Fruit fly (Drosophila melanogaster) whole organism, adult: ENCODE data around the gene Eig71Ed.

Experiments
- CG11617 ChIP-seq: fragments of 200-800 bp; sonication (Bioruptor generic); optimal IDR thresholded peaks from 2 replicates; lab custom pipeline; 2017; ENCODE audit warnings: mild to moderate bottlenecking, missing biosample characterization, missing genetic modification reagents, missing genetic modification characterization
- CG12768 ChIP-seq: fragments of 200-800 bp; sonication (Bioruptor generic); optimal IDR thresholded peaks from 2 replicates; lab custom pipeline; 2017; ENCODE audit warnings: missing biosample characterization, missing genetic modification characterization, mild to moderate bottlenecking, moderate library complexity, missing genetic modification reagents
- CG14711 ChIP-seq: fragments of 200-800 bp; sonication (Bioruptor generic); optimal IDR thresholded peaks from 2 replicates; lab custom pipeline; 2018; ENCODE audit warnings: missing biosample characterization, mild to moderate bottlenecking, missing genetic modification characterization, moderate library complexity
- CG1620 ChIP-seq: fragments of 200-800 bp; sonication (Bioruptor generic); optimal IDR thresholded peaks from 2 replicates; lab custom pipeline; 2016; ENCODE audit warnings: missing biosample characterization, missing genetic modification characterization
- CG33017 ChIP-seq: fragments of 200-800 bp; sonication (Bioruptor generic); optimal IDR thresholded peaks from 2 replicates; lab custom pipeline; 2018; ENCODE audit warnings: missing biosample characterization, mild to moderate bottlenecking, missing genetic modification characterization, moderate library complexity
- CG5204 ChIP-seq: fragments of 200-800 bp; sonication (Bioruptor generic); optimal IDR thresholded peaks from 2 replicates; lab custom pipeline; 2016; ENCODE audit warnings: missing biosample characterization, missing genetic modification characterization
- CG7045 ChIP-seq: fragments of 200-800 bp; sonication (Bioruptor generic); optimal IDR thresholded peaks from 2 replicates; lab custom pipeline; 2017; ENCODE audit warnings: missing biosample characterization, mild to moderate bottlenecking, missing genetic modification characterization
- CG7101 ChIP-seq: fragments of 200-800 bp; sonication (Bioruptor generic); optimal IDR thresholded peaks from 2 replicates; lab custom pipeline; 2018; ENCODE audit warnings: missing biosample characterization, mild to moderate bottlenecking, missing genetic modification characterization, moderate library complexity
- Clk ChIP-seq: fragments of 200-800 bp; sonication (Bioruptor generic); optimal IDR thresholded peaks from 2 replicates; lab custom pipeline; 2017; ENCODE audit warnings: missing biosample characterization, missing genetic modification characterization
- Crg-1 ChIP-seq: fragments of 200-800 bp; sonication (Bioruptor generic); optimal IDR thresholded peaks from 2 replicates; lab custom pipeline; 2016; ENCODE audit warnings: missing biosample characterization, missing genetic modification characterization
- Hr96 ChIP-seq: fragments of 200-800 bp; sonication (Bioruptor generic); optimal IDR thresholded peaks from 2 replicates; lab custom pipeline; 2016; ENCODE audit warnings: missing biosample characterization, missing genetic modification characterization
- Mnt ChIP-seq: fragments of 200-800 bp; sonication (Bioruptor generic); optimal IDR thresholded peaks from 2 replicates; lab custom pipeline; 2016; ENCODE audit warnings: missing biosample characterization, mild to moderate bottlenecking, missing genetic modification characterization
- bab1 ChIP-seq: fragments of 200-800 bp; sonication (Bioruptor generic); optimal IDR thresholded peaks from 3 replicates; lab custom pipeline; 2019; ENCODE audit warnings: missing biosample characterization, mild to moderate bottlenecking, missing genetic modification characterization, moderate library complexity
- cic ChIP-seq: fragments of 200-800 bp; sonication (Bioruptor generic); optimal IDR thresholded peaks from 2 replicates; lab custom pipeline; 2017; ENCODE audit warnings: missing biosample characterization, mild to moderate bottlenecking, missing genetic modification characterization, moderate library complexity
- cnc ChIP-seq, 2 experiments: fragments of >200 bp; optimal IDR thresholded peaks; 2 replicates each; lab custom pipeline; 2017
- kay ChIP-seq: fragments of 200-800 bp; sonication (Bioruptor generic); peaks from one replicate; lab custom pipeline; 2016; ENCODE audit warnings: missing biosample characterization, missing genetic modification characterization, borderline replicate concordance
- ovo ChIP-seq: fragments of 200-800 bp; sonication (Bioruptor generic); optimal IDR thresholded peaks from 2 replicates; lab custom pipeline; 2016; ENCODE audit warnings: missing biosample characterization, missing genetic modification characterization
- pad ChIP-seq: fragments of 200-800 bp; sonication (Bioruptor generic); optimal IDR thresholded peaks from 3 replicates; lab custom pipeline; 2017; ENCODE audit warnings: missing biosample characterization, missing genetic modification characterization, mild to moderate bottlenecking, moderate library complexity, missing genetic modification reagents
- tj ChIP-seq: fragments of 200-800 bp; sonication (Bioruptor generic); optimal IDR thresholded peaks from 3 replicates; lab custom pipeline; 2017; ENCODE audit warnings: missing biosample characterization, mild to moderate bottlenecking, missing genetic modification characterization, moderate library complexity
- toe ChIP-seq: fragments of 200-800 bp; sonication (Bioruptor generic); optimal IDR thresholded peaks from 2 replicates; lab custom pipeline; 2016; ENCODE audit warnings: missing biosample characterization, missing genetic modification characterization

Eig71Ed gene

dm6 chr3L:15641590-15642019 lies 10.7 kb upstream of the Eig71Ed start:
- TF ChIP-seq toe (GFP tag; lab: Kevin White, UChicago) (no peak), CG11617 (GFP tag; lab: Kevin White, UChicago) (no peak), CG1620 (GFP tag; lab: Kevin White, UChicago) (no peak), CG14711 (tag; lab: Kevin White, UChicago) (no peak), Hr96 (GFP tag; lab: Kevin White, UChicago) (no peak), Crg-1 (GFP tag; lab: Kevin White, UChicago) (no peak), CG7045 (GFP tag; lab: Kevin White, UChicago) (no peak), CG5204 (no peak), bab1 (GFP tag; lab: Kevin White, UChicago) (no peak), cic (no peak), tj (GFP tag; lab: Kevin White, UChicago) (no peak), pad (no peak), CG7101 (tag; lab: Kevin White, UChicago) (no peak), Clk (GFP tag; lab: Kevin White, UChicago) (no peak), CG12768 (GFP tag; lab: Kevin White, UChicago) (no peak), kay (GFP tag; lab: Kevin White, UChicago) (no peak), Mnt (GFP tag; lab: Kevin White, UChicago) (no peak), CG33017 (no peak)

dm6 chr3L:15646182-15646581 lies 6.2 kb upstream of the Eig71Ed start:
- TF ChIP-seq CG33017: no peak
- no peak for TF ChIP-seq bab1 (GFP tag; lab: Kevin White, UChicago)
- TF ChIP-seq Mnt (GFP tag; lab: Kevin White, UChicago): no peak
- no peak for TF ChIP-seq Crg-1 (GFP tag; lab: Kevin White, UChicago)
- TF ChIP-seq Clk (GFP tag; lab: Kevin White, UChicago): no peak
- no peak for TF ChIP-seq ovo
- TF ChIP-seq CG11617 (GFP tag; lab: Kevin White, UChicago): no peak

- no peak for TF ChIP-seq toe (GFP tag; lab: Kevin White, UChicago)
- no peak for TF ChIP-seq Crg-1 (GFP tag; lab: Kevin White, UChicago)
- TF ChIP-seq CG14711 (tag; lab: Kevin White, UChicago): no peak
Measured at dm6 chr3L:15647712-15648621, 4.4 kb upstream of the Eig71Ed start, which contains the start of the genes comm3 and CG43083. Gene comm3 (minus strand): TSS chr3L:15647762. Gene CG43083 (plus strand): TSS chr3L:15648571.

- TF ChIP-seq cic (no peak), cnc (optimal IDR thresholded peaks at IDR 0.05; lab: Kevin White, UChicago) (no peak), pad (no peak), Clk (GFP tag; lab: Kevin White, UChicago) (no peak), Hr96 (GFP tag; lab: Kevin White, UChicago) (no peak), ovo (no peak), CG1620 (GFP tag; lab: Kevin White, UChicago) (no peak), Crg-1 (GFP tag; lab: Kevin White, UChicago) (no peak), CG5204 (no peak), kay (GFP tag; lab: Kevin White, UChicago) (no peak), bab1 (GFP tag; lab: Kevin White, UChicago) (no peak), tj (GFP tag; lab: Kevin White, UChicago) (no peak), CG12768 (GFP tag; lab: Kevin White, UChicago) (no peak), CG11617 (GFP tag; lab: Kevin White, UChicago) (no peak), CG14711 (tag; lab: Kevin White, UChicago) (no peak), toe (GFP tag; lab: Kevin White, UChicago) (no peak), CG33017 (no peak), CG7045 (GFP tag; lab: Kevin White, UChicago) (no peak), CG7101 (tag; lab: Kevin White, UChicago) (no peak)
Measured at dm6 chr3L:15649561-15649960, 2.8 kb upstream of the Eig71Ed start, which contains the start of the genes Eig71Ea and Eig71Eb. Gene Eig71Ea (minus strand): TSS chr3L:15649661. Gene Eig71Eb (plus strand): TSS chr3L:15649936.

- TF ChIP-seq CG7101 (tag; lab: Kevin White, UChicago) (no peak), CG12768 (GFP tag; lab: Kevin White, UChicago) (no peak), CG14711 (tag; lab: Kevin White, UChicago) (no peak), Crg-1 (GFP tag; lab: Kevin White, UChicago) (no peak), ovo (no peak), Mnt (GFP tag; lab: Kevin White, UChicago) (no peak), Clk (GFP tag; lab: Kevin White, UChicago) (no peak), tj (GFP tag; lab: Kevin White, UChicago) (no peak), bab1 (GFP tag; lab: Kevin White, UChicago) (no peak), CG7045 (GFP tag; lab: Kevin White, UChicago) (no peak), cnc (optimal IDR thresholded peaks at IDR 0.05; lab: Kevin White, UChicago) (no peak), pad (no peak)
Measured at dm6 chr3L:15650552-15650951, 1.8 kb upstream of the Eig71Ed start, which contains the start of gene CG43084. Gene CG43084 (plus strand): TSS chr3L:15650852.

- TF ChIP-seq cnc (optimal IDR thresholded peaks at IDR 0.05; lab: Kevin White, UChicago) (no peak), CG5204 (no peak)
Measured at dm6 chr3L:15655910-15656309, 3.6 kb downstream of the Eig71Ed start, which contains the start of gene Eig71Ee. Gene Eig71Ee (minus strand): TSS chr3L:15656010.
